Fruit fly (Drosophila melanogaster): ENCODE measurements around the gene CG12155.

Gene CG12155

dm6 chrX:7735262-7735661, 6.7 kb downstream of the CG12155 start (continued):
- no peak for TF ChIP-seq CG11695 (GFP tag; IDR thresholded peaks at IDR 0.05)
- no peak for TF ChIP-seq CG8924 (tag; optimal IDR thresholded peaks at IDR 0.05)
- peak; percentile 23; the same call in 1 of the 2 replicates for TF ChIP-seq CG4360 (GFP tag; IDR thresholded peaks at IDR 0.05)
- no peak for TF ChIP-seq CG11456 (GFP tag; IDR thresholded peaks at IDR 0.05)
- no peak for TF ChIP-seq CG17912 (GFP tag; optimal IDR thresholded peaks at IDR 0.05)
- peak; percentile 73 for TF ChIP-seq Dp (GFP tag; optimal IDR thresholded peaks at IDR 0.05)
- peak; percentile 85 for TF ChIP-seq E2f2 (GFP tag; IDR thresholded peaks at IDR 0.05)
- TF ChIP-seq dan (GFP tag; IDR thresholded peaks at IDR 0.05): no peak
- TF ChIP-seq HLH3B (GFP tag; IDR thresholded peaks at IDR 0.05): no peak
- no peak for TF ChIP-seq ap (GFP tag; IDR thresholded peaks at IDR 0.05)
- TF ChIP-seq lov (optimal IDR thresholded peaks at IDR 0.05): no peak
- TF ChIP-seq lov (GFP tag; IDR thresholded peaks at IDR 0.05): no peak
- peak; percentile 38 for TF ChIP-seq nom (GFP tag; optimal IDR thresholded peaks at IDR 0.05)
- TF ChIP-seq CG2116 (GFP tag; optimal IDR thresholded peaks at IDR 0.05): peak; percentile 1
- peak; percentile 66; the same call in 1 of the 4 replicates for TF ChIP-seq chinmo (GFP tag; IDR thresholded peaks at IDR 0.05; ENCODE audit: partially characterized antibody)
- peak in 1 of 2 experiments; percentile 94 for TF ChIP-seq Pdp1 (GFP tag; optimal IDR thresholded peaks at IDR 0.05)
- peak; percentile 75 for TF ChIP-seq cg (GFP tag; optimal IDR thresholded peaks at IDR 0.05)
- no peak for TF ChIP-seq NK7.1 (GFP tag; optimal IDR thresholded peaks at IDR 0.05)
- peak; percentile 24 for TF ChIP-seq pzg (GFP tag; optimal IDR thresholded peaks at IDR 0.05)

dm6 chrX:7736593-7736992, 8.0 kb downstream of the CG12155 start, which contains the start of gene Tom40:
Gene Tom40 (plus strand): TSS chrX:7736893.
- no peak for TF ChIP-seq Ssrp (tag; optimal IDR thresholded peaks at IDR 0.05)
- TF ChIP-seq jigr1 (GFP tag; IDR thresholded peaks at IDR 0.05): no peak
- no peak for TF ChIP-seq HLHmδ (GFP tag; optimal IDR thresholded peaks at IDR 0.05)
- TF ChIP-seq MBD-R2 (GFP tag; IDR thresholded peaks at IDR 0.05): no peak
- no peak for TF ChIP-seq dmrt11E (tag; optimal IDR thresholded peaks at IDR 0.05)
- TF ChIP-seq CkIIα-i1 (GFP tag; IDR thresholded peaks at IDR 0.05): no peak
- no peak for TF ChIP-seq aop (GFP tag; IDR thresholded peaks at IDR 0.05)
- no peak for TF ChIP-seq CG9876 (GFP tag; optimal IDR thresholded peaks at IDR 0.05)
- no peak for TF ChIP-seq CG17568 (GFP tag; optimal IDR thresholded peaks at IDR 0.05)

DNA sequence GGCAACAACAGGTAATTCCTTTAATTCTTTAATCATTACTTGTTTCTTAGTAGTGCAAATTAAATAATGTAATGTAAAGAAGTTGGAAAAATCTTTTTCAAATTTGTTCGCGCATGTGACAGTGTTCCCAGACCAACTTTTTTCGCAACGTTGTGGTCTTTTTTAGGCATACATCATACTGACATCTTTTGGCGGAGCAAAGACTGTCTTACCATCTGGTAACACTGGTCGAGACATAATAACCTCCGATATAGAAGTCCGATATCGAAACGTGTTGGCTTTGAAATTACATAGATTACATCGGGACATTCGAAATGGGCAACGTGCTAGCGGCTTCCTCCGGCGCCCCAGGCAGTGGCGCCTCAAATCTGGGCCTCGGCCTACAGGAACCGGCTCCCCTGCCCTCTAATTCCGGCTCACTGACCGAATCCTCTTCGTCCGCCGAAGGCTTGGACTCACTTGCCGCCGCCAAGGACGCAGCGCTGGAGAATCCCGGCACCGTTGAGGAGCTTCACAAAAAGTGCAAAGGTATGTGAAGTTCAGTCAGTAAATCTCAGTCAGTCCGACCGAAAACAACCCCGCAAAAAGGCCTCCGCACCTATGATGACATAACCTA, 8.7 kb downstream of the CG12155 start:
- no peak for TF ChIP-seq gcm2 (GFP tag; optimal IDR thresholded peaks at IDR 0.05)
- no peak for TF ChIP-seq CG2202 (tag; optimal IDR thresholded peaks at IDR 0.05)
- no peak for TF ChIP-seq CG12236 (GFP tag; optimal IDR thresholded peaks at IDR 0.05)
- peak; percentile 45; the same call in 1 of the 2 replicates for TF ChIP-seq Bgb (GFP tag; IDR thresholded peaks at IDR 0.05; ENCODE audit: partially characterized antibody)
- TF ChIP-seq mirr (GFP tag; optimal IDR thresholded peaks at IDR 0.05): no peak
- TF ChIP-seq CG7928 (GFP tag; optimal IDR thresholded peaks at IDR 0.05): peak; percentile 37
- no peak for TF ChIP-seq CG31388 (GFP tag; optimal IDR thresholded peaks at IDR 0.05)
- TF ChIP-seq CG17568 (GFP tag; optimal IDR thresholded peaks at IDR 0.05): no peak
- no peak for TF ChIP-seq Hmx (GFP tag; optimal IDR thresholded peaks at IDR 0.05)
- no peak for TF ChIP-seq psq (GFP tag; optimal IDR thresholded peaks at IDR 0.05)
- peak; percentile 39; the same call in 1 of the 3 replicates for TF ChIP-seq CG6791 (GFP tag; IDR thresholded peaks at IDR 0.05; ENCODE audit: partially characterized antibody)
- peak; percentile 90 for TF ChIP-seq Dp (GFP tag; optimal IDR thresholded peaks at IDR 0.05)
- no peak for TF ChIP-seq cad (GFP tag; optimal IDR thresholded peaks at IDR 0.05)
- TF ChIP-seq Dref (GFP tag; IDR thresholded peaks at IDR 0.05): peak; percentile 53
- no peak for TF ChIP-seq Camta (GFP tag; optimal IDR thresholded peaks at IDR 0.05)
- TF ChIP-seq Mrtf (GFP tag; IDR thresholded peaks at IDR 0.05): no peak
- TF ChIP-seq dimm (GFP tag; IDR thresholded peaks at IDR 0.05): no peak
- TF ChIP-seq NfI (GFP tag; optimal IDR thresholded peaks at IDR 0.05): no peak
- no peak; the same call in 1 of the 2 replicates for TF ChIP-seq unc-4 (GFP tag; IDR thresholded peaks at IDR 0.05; ENCODE audit: partially characterized antibody)
- TF ChIP-seq Ets65A (GFP tag): peak; percentile 25
- TF ChIP-seq CG17186 (GFP tag; optimal IDR thresholded peaks at IDR 0.05): peak; percentile 18
- TF ChIP-seq Ssrp (tag; optimal IDR thresholded peaks at IDR 0.05): no peak
- no peak for TF ChIP-seq CkIIα-i1 (GFP tag; IDR thresholded peaks at IDR 0.05)
- peak; percentile 88 for TF ChIP-seq stwl (tag; optimal IDR thresholded peaks at IDR 0.05)

All from whole organism, embryonic.